Fruit fly (Drosophila melanogaster) whole organism, wandering third instar larva: ENCODE data around the gene CG14441.

Source experiments
- CG32264 ChIP-seq: fragments of 200-800 bp; sonication (Bioruptor generic); optimal IDR thresholded peaks from 2 replicates; lab custom pipeline; 2016; ENCODE audit warnings: missing biosample characterization, missing genetic modification characterization
- CG9705 ChIP-seq: fragments of 200-800 bp; sonication (Bioruptor generic); optimal IDR thresholded peaks from 2 replicates; lab custom pipeline; 2018; ENCODE audit warnings: missing biosample characterization, mild to moderate bottlenecking, missing genetic modification characterization
- CrebA ChIP-seq: fragments of 200-800 bp; sonication (Bioruptor generic); optimal IDR thresholded peaks from 2 replicates; lab custom pipeline; 2016; ENCODE audit warnings: missing biosample characterization, mild to moderate bottlenecking, missing genetic modification characterization, borderline replicate concordance
- Dfd ChIP-seq: fragments of >200 bp; optimal IDR thresholded peaks from 2 replicates; lab custom pipeline; 2017; ENCODE audit warnings: missing biosample characterization, missing genetic modification characterization
- Dif ChIP-seq: fragments of 200-275, 200-300 bp; sonication (Bioruptor generic); optimal IDR thresholded peaks from 2 replicates; lab custom pipeline; 2018; ENCODE audit warnings: missing biosample characterization, missing genetic modification characterization; ENCODE audit not compliant: partially characterized antibody
- HLH106 ChIP-seq: fragments of 200-800 bp; optimal IDR thresholded peaks from 3 replicates; lab custom pipeline; 2019; ENCODE audit warnings: missing biosample characterization, mild to moderate bottlenecking, missing genetic modification characterization, moderate library complexity
- Hnf4 ChIP-seq: fragments of 200-800 bp; sonication (Bioruptor generic); optimal IDR thresholded peaks from 2 replicates; lab custom pipeline; 2016; ENCODE audit warnings: missing biosample characterization, mild to moderate bottlenecking, missing genetic modification characterization
- Hr83 ChIP-seq: fragments of 200-300 bp; sonication (Bioruptor generic); optimal IDR thresholded peaks from 2 replicates; lab custom pipeline; 2016; ENCODE audit warnings: missing biosample characterization, mild to moderate bottlenecking, missing genetic modification characterization, moderate library complexity; ENCODE audit not compliant: poor library complexity, severe bottlenecking
- Jra ChIP-seq: sonication (Bioruptor generic); optimal IDR thresholded peaks from 2 replicates; lab custom pipeline; 2016; ENCODE audit warnings: missing biosample characterization, missing genetic modification characterization
- Mio ChIP-seq: sonication (Bioruptor generic); optimal IDR thresholded peaks from 2 replicates; lab custom pipeline; 2016; ENCODE audit warnings: missing biosample characterization, missing genetic modification characterization
- Myc ChIP-seq: fragments of >200 bp; optimal IDR thresholded peaks from 2 replicates; lab custom pipeline; 2017
- N ChIP-seq: fragments of >200 bp; optimal IDR thresholded peaks from 2 replicates; lab custom pipeline; 2018; ENCODE audit warnings: missing biosample characterization, missing external identifiers, missing genetic modification characterization
- OdsH ChIP-seq: fragments of 200-800 bp; sonication (Bioruptor generic); optimal IDR thresholded peaks from 2 replicates; lab custom pipeline; 2016; ENCODE audit warnings: missing biosample characterization, mild to moderate bottlenecking, missing genetic modification characterization
- Rel ChIP-seq, 2 experiments: fragments of 200-800 bp; sonication (Bioruptor generic) in 1 of 2; optimal IDR thresholded peaks; 2 replicates in 1 of 2; 3 replicates in 1 of 2; lab custom pipeline; 2016 to 2019; ENCODE audit warnings: mild to moderate bottlenecking in 2 of 2, missing biosample characterization in 2 of 2, missing genetic modification characterization in 2 of 2, moderate library complexity in 1 of 2
- Sp1 ChIP-seq: fragments of 200-800 bp; sonication (Bioruptor generic); optimal IDR thresholded peaks from 3 replicates; lab custom pipeline; 2019; ENCODE audit warnings: missing biosample characterization, mild to moderate bottlenecking, missing genetic modification characterization, moderate library complexity
- Vsx2 ChIP-seq: fragments of 200-300, 225-300 bp; sonication (Bioruptor generic); optimal IDR thresholded peaks from 2 replicates; lab custom pipeline; 2018; ENCODE audit warnings: missing biosample characterization, missing genetic modification characterization; ENCODE audit not compliant: partially characterized antibody
- brk ChIP-seq: fragments of 200-800 bp; sonication (Bioruptor generic); optimal IDR thresholded peaks from 2 replicates; lab custom pipeline; 2016; ENCODE audit warnings: missing biosample characterization, mild to moderate bottlenecking, missing genetic modification characterization
- dl ChIP-seq, 2 experiments: fragments of 175-275, 200-275 bp in 1 of 2; fragments of 200-275 bp in 1 of 2; sonication (Bioruptor generic); optimal IDR thresholded peaks; lab custom pipeline; 2018; ENCODE audit warnings: mild to moderate bottlenecking in 2 of 2, missing biosample characterization in 2 of 2, missing genetic modification characterization in 2 of 2, moderate library complexity in 2 of 2; ENCODE audit not compliant: partially characterized antibody in 2 of 2, insufficient read depth in 1 of 2
- dmrt93B ChIP-seq: fragments of 200-800 bp; sonication (Bioruptor generic); optimal IDR thresholded peaks from 2 replicates; lab custom pipeline; 2018; ENCODE audit warnings: missing biosample characterization, mild to moderate bottlenecking, missing genetic modification characterization
- ey ChIP-seq: fragments of 200-800 bp; sonication (Bioruptor generic); optimal IDR thresholded peaks from 2 replicates; lab custom pipeline; 2016; ENCODE audit warnings: missing biosample characterization, missing genetic modification characterization
- foxo ChIP-seq, 2 experiments: fragments of 200-800 bp; sonication (Bioruptor generic); optimal IDR thresholded peaks; 2 replicates in 1 of 2; 3 replicates in 1 of 2; lab custom pipeline; 2016 to 2017; ENCODE audit warnings: missing biosample characterization in 2 of 2, missing genetic modification characterization in 2 of 2
- fru ChIP-seq: fragments of 200-800 bp; sonication (Bioruptor generic); optimal IDR thresholded peaks from 3 replicates; lab custom pipeline; 2016; ENCODE audit warnings: missing biosample characterization, mild to moderate bottlenecking, missing genetic modification characterization
- jim ChIP-seq: fragments of 175-275, 200-325 bp; sonication (Bioruptor generic); optimal IDR thresholded peaks from 2 replicates; lab custom pipeline; 2016; ENCODE audit warnings: missing biosample characterization, mild to moderate bottlenecking, missing genetic modification characterization
- lola ChIP-seq: fragments of >200 bp; optimal IDR thresholded peaks from 2 replicates; lab custom pipeline; 2017; ENCODE audit warnings: missing biosample characterization, missing genetic modification characterization
- pan ChIP-seq: fragments of >200 bp; optimal IDR thresholded peaks from 2 replicates; lab custom pipeline; 2017
- psq ChIP-seq: fragments of 200-800 bp; sonication (Bioruptor generic); optimal IDR thresholded peaks from 3 replicates; lab custom pipeline; 2017; ENCODE audit warnings: missing biosample characterization, mild to moderate bottlenecking, missing genetic modification characterization, moderate library complexity
- rgr ChIP-seq: fragments of 200-800 bp; sonication (Bioruptor generic); optimal IDR thresholded peaks from 3 replicates; lab custom pipeline; 2016; ENCODE audit warnings: missing biosample characterization, mild to moderate bottlenecking, missing genetic modification characterization
- sage ChIP-seq: fragments of 200-800 bp; sonication (Bioruptor generic); optimal IDR thresholded peaks from 2 replicates; lab custom pipeline; 2016; ENCODE audit warnings: missing biosample characterization, mild to moderate bottlenecking, missing genetic modification characterization
- sv ChIP-seq: fragments of 200-800 bp; sonication (Bioruptor generic); optimal IDR thresholded peaks from 3 replicates; lab custom pipeline; 2016; ENCODE audit warnings: missing biosample characterization, missing genetic modification characterization
- tai ChIP-seq: sonication (Bioruptor generic); optimal IDR thresholded peaks from 2 replicates; lab custom pipeline; 2016; ENCODE audit warnings: missing biosample characterization, missing genetic modification characterization
- usp ChIP-seq: fragments of >200 bp; optimal IDR thresholded peaks from 2 replicates; lab custom pipeline; 2017; ENCODE audit warnings: missing biosample characterization, missing genetic modification characterization
- woc ChIP-seq: sonication (Bioruptor generic); optimal IDR thresholded peaks from 2 replicates; lab custom pipeline; 2016; ENCODE audit warnings: missing biosample characterization, mild to moderate bottlenecking, missing genetic modification characterization

The CG14441 gene

DNA sequence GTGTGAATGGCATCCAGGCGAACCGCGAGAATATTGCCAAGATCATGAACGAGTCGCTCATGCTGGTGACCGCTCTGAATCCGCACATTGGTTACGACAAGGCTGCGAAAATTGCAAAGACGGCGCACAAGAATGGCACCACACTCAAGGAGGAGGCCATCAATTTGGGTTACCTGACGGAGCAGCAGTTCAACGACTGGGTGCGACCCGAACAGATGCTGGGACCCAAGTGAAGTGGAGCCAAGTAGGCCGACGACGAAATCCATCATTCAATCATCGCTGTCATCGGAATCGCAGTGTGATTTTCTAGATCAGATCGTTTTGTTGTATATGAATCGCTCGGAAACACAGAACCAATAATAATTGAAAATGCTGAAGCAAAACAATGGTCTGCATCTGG, 17.8 kb upstream of the CG14441 start, which contains the start of gene Fum2:
TSS of gene Fum2 (plus strand) at position 301 of the 400 bp plus-strand sequence.
- TF ChIP-seq dl (GFP tag; optimal IDR thresholded peaks at IDR 0.05; lab: Kevin White, UChicago; ENCODE audit: insufficient read depth in 1 of 2, partially characterized antibody in 2 of 2) (no peak), Mio (no peak), Sp1 (GFP tag; lab: Kevin White, UChicago) (no peak), CG9705 (GFP tag; lab: Kevin White, UChicago) (no peak), usp (GFP tag; lab: Kevin White, UChicago) (no peak), sage (GFP tag; lab: Kevin White, UChicago) (no peak), lola (GFP tag; lab: Kevin White, UChicago) (no peak), Hr83 (GFP tag; lab: Kevin White, UChicago) (no peak), brk (GFP tag; lab: Kevin White, UChicago) (no peak), CrebA (GFP tag; lab: Kevin White, UChicago) (no peak), dmrt93B (GFP tag; lab: Kevin White, UChicago) (no peak), jim (GFP tag; lab: Kevin White, UChicago) (no peak), psq (GFP tag; lab: Kevin White, UChicago) (no peak), foxo (GFP tag; optimal IDR thresholded peaks at IDR 0.05; lab: Kevin White, UChicago) (no peak), fru (GFP tag; lab: Kevin White, UChicago) (no peak), CG32264 (GFP tag; lab: Kevin White, UChicago) (no peak), N (GFP tag; lab: Kevin White, UChicago) (no peak), Vsx2 (GFP tag; lab: Kevin White, UChicago) (no peak)
- TF ChIP-seq, all 38 proteins: peak for 0

DNA sequence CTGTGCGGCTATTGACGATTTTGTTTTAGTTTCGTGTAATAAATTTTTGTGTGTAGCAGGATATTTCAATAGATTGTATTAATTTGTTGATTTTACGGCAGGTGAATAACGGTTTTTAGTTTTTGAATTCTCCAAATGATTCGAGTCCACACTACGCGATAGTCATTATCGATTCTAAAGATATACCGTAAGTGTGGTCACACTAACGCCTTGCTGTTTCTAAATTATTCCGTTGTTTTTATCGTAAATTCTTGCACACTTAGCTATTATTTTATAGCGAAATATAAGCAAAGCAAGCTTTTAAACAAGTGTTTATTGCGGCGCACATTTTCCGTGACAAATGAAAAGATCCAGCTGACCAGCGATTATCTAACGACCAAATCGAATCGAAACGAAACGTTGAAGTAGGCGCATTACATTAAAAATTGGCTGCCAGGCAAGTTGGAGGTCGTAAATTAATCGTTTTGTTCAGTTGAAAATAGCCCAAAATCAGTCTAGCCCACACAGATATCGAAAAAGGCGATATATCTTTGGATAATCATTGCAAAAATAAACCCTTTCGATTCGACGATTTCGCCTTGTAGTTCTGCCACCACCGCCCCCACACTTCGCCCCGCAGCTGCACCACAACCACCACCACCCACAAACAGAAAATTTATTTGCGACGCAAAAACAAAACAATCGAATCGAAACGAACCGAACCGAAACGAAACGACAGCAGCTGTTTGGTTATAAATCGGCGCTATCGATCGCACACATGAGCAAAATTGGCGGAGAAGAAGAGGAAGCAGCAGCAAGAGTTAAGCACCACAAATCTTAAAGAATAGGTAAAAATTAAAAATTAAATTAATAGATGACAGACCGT, 15.4 kb upstream of the CG14441 start, which contains the start of gene Pink1:
TSS of gene Pink1 (plus strand) at position 164 of the 865 bp plus-strand sequence.
- TF ChIP-seq Sp1 (GFP tag; lab: Kevin White, UChicago) (peak; percentile 4), Rel (GFP tag; optimal IDR thresholded peaks at IDR 0.05; lab: Kevin White, UChicago) (no peak), Rel (tag; optimal IDR thresholded peaks at IDR 0.05; lab: Kevin White, UChicago) (peak; percentile 19), CG9705 (GFP tag; lab: Kevin White, UChicago) (no peak), Myc (peak; percentile 17)

DNA sequence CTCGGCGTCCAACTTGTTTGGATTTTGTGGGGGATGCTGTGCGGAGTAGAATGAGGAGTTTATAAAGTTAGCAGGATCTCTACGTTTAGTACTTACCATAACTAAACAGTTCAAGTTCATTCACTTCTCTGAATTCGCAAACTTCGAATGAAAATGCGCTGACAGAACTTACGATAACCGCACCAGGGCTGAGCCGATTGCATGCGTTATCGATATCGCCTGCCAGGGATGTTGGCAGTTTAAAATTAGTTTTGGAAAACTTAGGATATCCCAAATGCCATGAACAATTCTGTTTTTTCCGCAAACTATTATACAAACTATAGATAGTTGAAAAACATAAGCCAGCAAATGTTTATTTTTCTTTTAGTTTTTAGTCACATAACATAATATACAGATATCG, 12.0 kb upstream of the CG14441 start, which contains the start of gene CG44303:
TSS of gene CG44303 (minus strand) at position 154 of the 400 bp plus-strand sequence.
- TF ChIP-seq rgr (GFP tag; lab: Kevin White, UChicago) = no peak
- no peak for TF ChIP-seq CG9705 (GFP tag; lab: Kevin White, UChicago)
- TF ChIP-seq Dif (GFP tag; lab: Kevin White, UChicago) = no peak
- no peak for TF ChIP-seq CG32264 (GFP tag; lab: Kevin White, UChicago)
- TF ChIP-seq Rel (GFP tag; optimal IDR thresholded peaks at IDR 0.05; lab: Kevin White, UChicago) = no peak
- TF ChIP-seq Rel (tag; optimal IDR thresholded peaks at IDR 0.05; lab: Kevin White, UChicago) = no peak

dm6 chrX:6688620-6689400, 10.5 kb upstream of the CG14441 start, which contains the start of gene CG3184:
TSS of gene CG3184 (minus strand) at chrX:6688774.
- TF ChIP-seq Myc (peak; percentile 44), usp (GFP tag; lab: Kevin White, UChicago) (no peak), HLH106 (tag; lab: Kevin White, UChicago) (no peak)

DNA sequence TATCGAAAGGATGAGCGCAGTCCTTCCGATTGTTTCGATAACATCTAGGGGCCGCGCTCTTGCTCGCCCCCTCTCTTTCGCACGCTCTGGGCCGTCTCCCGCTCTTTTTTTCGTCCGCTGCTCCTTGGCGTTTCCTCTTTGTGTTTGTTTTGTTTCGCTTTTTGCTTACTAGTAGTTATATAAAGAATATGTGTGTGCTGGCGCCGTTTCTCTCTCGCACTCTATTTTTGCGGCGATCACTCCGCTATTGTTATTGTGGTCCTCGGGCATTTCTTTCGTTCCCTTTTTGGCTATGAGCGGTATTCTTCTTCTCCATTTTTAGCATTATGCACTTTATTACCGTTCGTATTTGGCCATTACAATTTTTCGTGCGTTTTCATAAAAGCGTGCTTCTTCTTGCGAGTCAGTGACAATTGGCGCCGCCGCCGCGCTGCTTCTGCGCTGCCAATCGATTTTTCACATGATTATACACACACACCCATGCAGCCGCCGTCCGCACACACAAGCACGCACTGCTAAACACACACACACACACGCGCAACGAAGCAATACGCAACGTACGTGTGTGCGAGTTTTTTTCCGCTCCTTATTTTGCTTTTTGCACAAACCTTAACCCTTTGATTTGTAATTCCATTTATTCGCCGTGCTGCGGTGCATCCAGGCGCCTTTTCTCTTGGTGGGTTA, 5.1 kb upstream of the CG14441 start:
- TF ChIP-seq sv (GFP tag; lab: Kevin White, UChicago) (no peak), ey (GFP tag; lab: Kevin White, UChicago) (no peak), sage (GFP tag; lab: Kevin White, UChicago) (no peak), brk (GFP tag; lab: Kevin White, UChicago) (no peak), CG9705 (GFP tag; lab: Kevin White, UChicago) (no peak), Dif (GFP tag; lab: Kevin White, UChicago) (peak; percentile 26), dl (GFP tag; optimal IDR thresholded peaks at IDR 0.05; lab: Kevin White, UChicago; ENCODE audit: insufficient read depth in 1 of 2, partially characterized antibody in 2 of 2) (no peak), foxo (GFP tag; optimal IDR thresholded peaks at IDR 0.05; lab: Kevin White, UChicago) (no peak), woc (GFP tag; lab: Kevin White, UChicago) (no peak), Jra (GFP tag; lab: Kevin White, UChicago) (no peak), OdsH (GFP tag; lab: Kevin White, UChicago) (no peak), dmrt93B (GFP tag; lab: Kevin White, UChicago) (no peak), jim (GFP tag; lab: Kevin White, UChicago) (no peak), Dfd (GFP tag; lab: Kevin White, UChicago) (no peak), Vsx2 (GFP tag; lab: Kevin White, UChicago) (no peak), psq (GFP tag; lab: Kevin White, UChicago) (peak; percentile 79), Hnf4 (GFP tag; lab: Kevin White, UChicago) (no peak), Rel (GFP tag; optimal IDR thresholded peaks at IDR 0.05; lab: Kevin White, UChicago) (no peak), Rel (tag; optimal IDR thresholded peaks at IDR 0.05; lab: Kevin White, UChicago) (no peak), Sp1 (GFP tag; lab: Kevin White, UChicago) (no peak), tai (no peak), pan (no peak), N (GFP tag; lab: Kevin White, UChicago) (no peak)
